Fruit fly (Drosophila melanogaster) whole organism, prepupa: ENCODE data around the gene Sfp79B.

Source experiments
- CG10631 ChIP-seq: fragments of 200-800 bp; sonication (Bioruptor generic); optimal IDR thresholded peaks from 2 replicates; lab custom pipeline; 2016; ENCODE audit warnings: missing biosample characterization, missing genetic modification characterization
- CG1621 ChIP-seq: fragments of 200-800 bp; sonication (Bioruptor generic); optimal IDR thresholded peaks from 3 replicates; lab custom pipeline; 2018; ENCODE audit warnings: missing biosample characterization, mild to moderate bottlenecking, missing genetic modification characterization
- CG6854 ChIP-seq: fragments of 200-800 bp; sonication (Bioruptor generic); optimal IDR thresholded peaks from 2 replicates; lab custom pipeline; 2017; ENCODE audit warnings: missing biosample characterization, mild to moderate bottlenecking, missing genetic modification characterization
- Eip93F ChIP-seq: fragments of 200-800 bp; sonication (Bioruptor generic); optimal IDR thresholded peaks from 2 replicates; lab custom pipeline; 2016; ENCODE audit warnings: missing biosample characterization, mild to moderate bottlenecking, missing genetic modification characterization
- Hr38 ChIP-seq: sonication (Bioruptor generic); optimal IDR thresholded peaks from 2 replicates; lab custom pipeline; 2016; ENCODE audit warnings: missing biosample characterization, missing genetic modification characterization
- Hr39 ChIP-seq: fragments of 200-800 bp; sonication (Bioruptor generic); optimal IDR thresholded peaks from 2 replicates; lab custom pipeline; 2016; ENCODE audit warnings: missing biosample characterization, missing genetic modification characterization
- esn ChIP-seq: fragments of 200-800 bp; sonication (Bioruptor generic); optimal IDR thresholded peaks from 2 replicates; lab custom pipeline; 2016; ENCODE audit warnings: missing biosample characterization, mild to moderate bottlenecking, missing genetic modification characterization, moderate library complexity
- pdm3 ChIP-seq: fragments of 200-800 bp; sonication (Bioruptor generic); optimal IDR thresholded peaks from 3 replicates; lab custom pipeline; 2016; ENCODE audit warnings: missing biosample characterization, missing genetic modification characterization

DNA sequence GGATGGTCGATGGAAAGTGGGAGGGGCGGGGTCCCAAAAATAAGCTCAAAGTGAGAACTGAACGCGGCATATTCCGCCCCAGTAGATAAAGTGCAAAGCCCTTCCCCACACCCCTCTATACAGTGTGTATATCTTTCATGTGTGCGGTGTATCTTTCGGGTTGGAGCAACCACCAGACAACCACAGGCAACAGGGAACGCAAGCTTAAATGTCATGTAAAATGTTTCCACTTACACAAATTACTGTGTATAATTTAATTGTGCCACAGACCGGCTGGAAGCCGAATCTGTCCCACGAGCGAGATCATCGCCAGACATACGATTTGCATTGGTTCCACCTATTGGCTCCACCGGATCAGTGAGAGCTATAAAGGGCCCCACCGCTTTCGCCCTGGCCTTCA, 2.3 kb downstream of the Sfp79B start, which contains the start of gene msopa:
- TF ChIP-seq Hr38 (GFP tag; lab: Kevin White, UChicago) (no peak), esn (GFP tag; lab: Kevin White, UChicago) (no peak), Hr39 (GFP tag; lab: Kevin White, UChicago) (no peak), CG10631 (GFP tag; lab: Kevin White, UChicago) (no peak), CG6854 (GFP tag; lab: Kevin White, UChicago) (no peak), pdm3 (GFP tag; lab: Kevin White, UChicago) (no peak), CG1621 (tag; lab: Kevin White, UChicago) (no peak), Eip93F (no peak)
